Worm (Caenorhabditis elegans) whole organism, early embryonic: ENCODE measurements around the gene eat-17.

ENCODE experiments used
- B0310.2 ChIP-seq: sonication (generic microtip); optimal IDR thresholded peaks from 2 replicates; lab custom pipeline; 2016; ENCODE audit warnings: mild to moderate bottlenecking, missing genetic modification characterization, missing compliant biosample characterization
- F13C5.2 ChIP-seq: sonication (generic microtip); optimal IDR thresholded peaks from 2 replicates; lab custom pipeline; 2017; ENCODE audit warnings: mild to moderate bottlenecking, missing genetic modification characterization, inconsistent platforms, missing compliant biosample characterization
- aly-1 ChIP-seq: sonication (generic microtip); optimal IDR thresholded peaks from 2 replicates; lab custom pipeline; 2016; ENCODE audit warnings: missing genetic modification characterization, missing compliant biosample characterization
- ama-1 ChIP-seq: fragments of 150-350 bp; optimal IDR thresholded peaks from 2 replicates; lab custom pipeline; 2014
- ceh-13 ChIP-seq: fragments of 200-800 bp; sonication (Bioruptor generic); optimal IDR thresholded peaks from 2 replicates; lab custom pipeline; 2018; ENCODE audit warnings: mild to moderate bottlenecking, missing genetic modification characterization, missing compliant biosample characterization
- ceh-36 ChIP-seq: sonication (generic microtip); optimal IDR thresholded peaks from 2 replicates; lab custom pipeline; 2016; ENCODE audit warnings: missing genetic modification characterization, inconsistent platforms, missing compliant biosample characterization
- ets-7 ChIP-seq: sonication (generic microtip); optimal IDR thresholded peaks from 2 replicates; lab custom pipeline; 2016; ENCODE audit warnings: missing genotype, missing genetic modification characterization, missing compliant biosample characterization
- flt-1 ChIP-seq: fragments of 200-800 bp; sonication (Bioruptor generic); IDR thresholded peaks from 2 replicates; pipeline ENCODE4 v1.3.6; 2022; ENCODE audit warnings: missing genetic modification characterization, missing compliant biosample characterization
- hmbx-1 ChIP-seq: sonication (generic microtip); optimal IDR thresholded peaks from 2 replicates; lab custom pipeline; 2016; ENCODE audit warnings: mild to moderate bottlenecking, missing genetic modification characterization, missing compliant biosample characterization
- hmg-4 ChIP-seq: fragments of 200-800 bp; sonication (Bioruptor generic); optimal IDR thresholded peaks from 2 replicates; lab custom pipeline; 2018; ENCODE audit warnings: mild to moderate bottlenecking, missing genetic modification characterization, missing compliant biosample characterization
- hnd-1 ChIP-seq: sonication (generic microtip); optimal IDR thresholded peaks from 2 replicates; lab custom pipeline; 2016; ENCODE audit warnings: missing genetic modification characterization, missing compliant biosample characterization
- pes-1 ChIP-seq: fragments of 200-800 bp; sonication (Bioruptor generic); IDR thresholded peaks from 2 replicates; pipeline ENCODE4 v1.3.6; 2022; ENCODE audit warnings: missing genetic modification reagents, missing genetic modification characterization, missing compliant biosample characterization
- scrt-1 ChIP-seq: fragments of 200-800 bp; sonication (Bioruptor generic); IDR thresholded peaks from 2 replicates; pipeline ENCODE4 v1.3.6; 2022; ENCODE audit warnings: missing genetic modification characterization, missing compliant biosample characterization
- sea-1 ChIP-seq: fragments of 200-800 bp; sonication (Bioruptor generic); conservative IDR thresholded peaks from 2 replicates; pipeline ENCODE4 v1.3.6; 2022; ENCODE audit warnings: missing genetic modification characterization, missing compliant biosample characterization
- tbx-11 ChIP-seq: fragments of 200-800 bp; sonication (Bioruptor generic); IDR thresholded peaks from 2 replicates; pipeline ENCODE4 v1.3.6; 2022; ENCODE audit warnings: missing genetic modification characterization, missing compliant biosample characterization
- tbx-37 ChIP-seq: fragments of 200-800 bp; sonication (Bioruptor generic); conservative IDR thresholded peaks from 2 replicates; pipeline ENCODE4 v1.3.6; 2022; ENCODE audit warnings: missing genetic modification reagents, missing genetic modification characterization, missing compliant biosample characterization
- tra-4 ChIP-seq: sonication (generic microtip); optimal IDR thresholded peaks from 2 replicates; lab custom pipeline; 2017; ENCODE audit warnings: missing genetic modification characterization, missing compliant biosample characterization

Gene eat-17

ce11 chrX:16400897-16401296 is 15.7 kb downstream of the eat-17 start:
- TF ChIP-seq ceh-13 (GFP tag; lab: Kevin White, UChicago): no peak
- TF ChIP-seq scrt-1 (GFP tag; lab: Robert Waterston, UW): no peak
- no peak for TF ChIP-seq tra-4
- TF ChIP-seq ceh-36 (tag; lab: Kevin White, UChicago): no peak
- TF ChIP-seq aly-1 (tag; lab: Kevin White, UChicago): no peak
- TF ChIP-seq ama-1 (lab: Kevin White, UChicago): no peak
- TF ChIP-seq hmg-4 (GFP tag; lab: Kevin White, UChicago): no peak
- TF ChIP-seq sea-1: no peak
- TF ChIP-seq B0310.2 (tag; lab: Kevin White, UChicago): no peak
- no peak for TF ChIP-seq tbx-11 (GFP tag; lab: Robert Waterston, UW)
- no peak for TF ChIP-seq hmbx-1 (tag; lab: Kevin White, UChicago)
- no peak for TF ChIP-seq tbx-37 (GFP tag; lab: Robert Waterston, UW)
- TF ChIP-seq hnd-1 (tag; lab: Kevin White, UChicago): no peak
- no peak for TF ChIP-seq F13C5.2 (tag; lab: Kevin White, UChicago)
- TF ChIP-seq pes-1 (GFP tag; lab: Robert Waterston, UW): no peak
- no peak for TF ChIP-seq ets-7 (tag; lab: Kevin White, UChicago)
- no peak for TF ChIP-seq flt-1 (GFP tag; lab: Robert Waterston, UW)

ce11 chrX:16398420-16398925 is 18.2 kb downstream of the eat-17 start, which contains the start of gene F01G12.18:
TSS of gene F01G12.18 (minus strand) at chrX:16398470.
- no peak for TF ChIP-seq ceh-36 (tag; lab: Kevin White, UChicago)
- TF ChIP-seq B0310.2 (tag; lab: Kevin White, UChicago): no peak
- TF ChIP-seq sea-1: no peak
- TF ChIP-seq scrt-1 (GFP tag; lab: Robert Waterston, UW): no peak
- TF ChIP-seq tbx-37 (GFP tag; lab: Robert Waterston, UW): no peak
- TF ChIP-seq flt-1 (GFP tag; lab: Robert Waterston, UW): no peak
- no peak for TF ChIP-seq aly-1 (tag; lab: Kevin White, UChicago)
- no peak for TF ChIP-seq hmg-4 (GFP tag; lab: Kevin White, UChicago)
- no peak for TF ChIP-seq F13C5.2 (tag; lab: Kevin White, UChicago)
- TF ChIP-seq hnd-1 (tag; lab: Kevin White, UChicago): no peak
- TF ChIP-seq pes-1 (GFP tag; lab: Robert Waterston, UW): no peak
- TF ChIP-seq tra-4: no peak
- no peak for TF ChIP-seq ama-1 (lab: Kevin White, UChicago)
- TF ChIP-seq hmbx-1 (tag; lab: Kevin White, UChicago): no peak

- TF ChIP-seq hmg-4 (GFP tag; lab: Kevin White, UChicago): peak; percentile 6
- TF ChIP-seq tbx-37 (GFP tag; lab: Robert Waterston, UW): no peak
Observed at ce11 chrX:16392107-16392506, 24.5 kb downstream of the eat-17 start.

- TF ChIP-seq flt-1 (GFP tag; lab: Robert Waterston, UW): no peak
- TF ChIP-seq tbx-11 (GFP tag; lab: Robert Waterston, UW): no peak
- TF ChIP-seq F13C5.2 (tag; lab: Kevin White, UChicago): no peak
- no peak for TF ChIP-seq pes-1 (GFP tag; lab: Robert Waterston, UW)
- TF ChIP-seq hmbx-1 (tag; lab: Kevin White, UChicago): no peak
- no peak for TF ChIP-seq ets-7 (tag; lab: Kevin White, UChicago)
- TF ChIP-seq ceh-36 (tag; lab: Kevin White, UChicago): no peak
Observed at ce11 chrX:16391110-16391509, 25.5 kb downstream of the eat-17 start.

- TF ChIP-seq hmbx-1 (tag; lab: Kevin White, UChicago) (no peak), pes-1 (GFP tag; lab: Robert Waterston, UW) (no peak), tbx-11 (GFP tag; lab: Robert Waterston, UW) (no peak), hmg-4 (GFP tag; lab: Kevin White, UChicago) (no peak), flt-1 (GFP tag; lab: Robert Waterston, UW) (no peak), B0310.2 (tag; lab: Kevin White, UChicago) (no peak), ceh-13 (GFP tag; lab: Kevin White, UChicago) (no peak), ama-1 (lab: Kevin White, UChicago) (no peak), ets-7 (tag; lab: Kevin White, UChicago) (no peak), aly-1 (tag; lab: Kevin White, UChicago) (no peak), ceh-36 (tag; lab: Kevin White, UChicago) (no peak), scrt-1 (GFP tag; lab: Robert Waterston, UW) (no peak), tbx-37 (GFP tag; lab: Robert Waterston, UW) (no peak), tra-4 (no peak), hnd-1 (tag; lab: Kevin White, UChicago) (no peak), sea-1 (no peak), F13C5.2 (tag; lab: Kevin White, UChicago) (no peak)
Observed at ce11 chrX:16389973-16390372, 26.7 kb downstream of the eat-17 start.

- TF ChIP-seq tbx-11 (GFP tag; lab: Robert Waterston, UW) (no peak), B0310.2 (tag; lab: Kevin White, UChicago) (no peak), hnd-1 (tag; lab: Kevin White, UChicago) (no peak), ceh-13 (GFP tag; lab: Kevin White, UChicago) (no peak), hmg-4 (GFP tag; lab: Kevin White, UChicago) (no peak), F13C5.2 (tag; lab: Kevin White, UChicago) (no peak), sea-1 (no peak), pes-1 (GFP tag; lab: Robert Waterston, UW) (no peak)
Observed at ce11 chrX:16389273-16389672, 27.4 kb downstream of the eat-17 start, which contains the start of gene let-2. TSS of gene let-2 (minus strand) at chrX:16389340.

ce11 chrX:16388362-16388761 is 28.3 kb downstream of the eat-17 start:
- no peak for TF ChIP-seq hnd-1 (tag; lab: Kevin White, UChicago)
- TF ChIP-seq ets-7 (tag; lab: Kevin White, UChicago): no peak
- no peak for TF ChIP-seq tbx-11 (GFP tag; lab: Robert Waterston, UW)
- TF ChIP-seq hmg-4 (GFP tag; lab: Kevin White, UChicago): no peak
- TF ChIP-seq ceh-13 (GFP tag; lab: Kevin White, UChicago): no peak
- no peak for TF ChIP-seq B0310.2 (tag; lab: Kevin White, UChicago)
- no peak for TF ChIP-seq tbx-37 (GFP tag; lab: Robert Waterston, UW)
- TF ChIP-seq F13C5.2 (tag; lab: Kevin White, UChicago): no peak
- no peak for TF ChIP-seq flt-1 (GFP tag; lab: Robert Waterston, UW)
- no peak for TF ChIP-seq ceh-36 (tag; lab: Kevin White, UChicago)
- no peak for TF ChIP-seq ama-1 (lab: Kevin White, UChicago)
- no peak for TF ChIP-seq hmbx-1 (tag; lab: Kevin White, UChicago)
- TF ChIP-seq scrt-1 (GFP tag; lab: Robert Waterston, UW): no peak
- no peak for TF ChIP-seq pes-1 (GFP tag; lab: Robert Waterston, UW)
- no peak for TF ChIP-seq sea-1
- TF ChIP-seq tra-4: no peak
- TF ChIP-seq aly-1 (tag; lab: Kevin White, UChicago): no peak
